Fruit fly (Drosophila melanogaster): ENCODE measurements around the gene CG32121.

DNA sequence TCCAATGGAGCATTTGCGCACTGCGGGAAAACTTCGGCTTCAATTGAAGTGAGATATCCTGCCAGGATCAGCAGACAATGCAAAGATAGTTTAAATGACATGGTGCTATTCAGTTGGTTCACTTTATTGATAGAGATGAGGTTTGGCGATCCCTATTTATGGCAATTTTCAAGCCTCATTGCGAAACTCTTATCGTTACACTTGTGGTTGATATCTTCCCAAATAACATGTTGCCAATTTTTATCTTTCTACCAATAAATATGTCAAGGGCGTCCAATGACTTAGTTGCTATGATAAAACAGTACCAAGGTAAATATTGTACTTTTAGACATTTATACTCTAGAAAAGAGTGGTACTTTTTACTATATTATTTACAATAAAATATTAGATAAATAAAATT is 1.9 kb upstream of the CG32121 start, which contains the start of gene CG33263:
- TF ChIP-seq kay (GFP tag; ENCODE audit: borderline replicate concordance) (no peak), Crg-1 (GFP tag; optimal IDR thresholded peaks at IDR 0.05) (no peak), cnc (optimal IDR thresholded peaks at IDR 0.05) (no peak), CG12768 (GFP tag; optimal IDR thresholded peaks at IDR 0.05) (no peak), bab1 (GFP tag; optimal IDR thresholded peaks at IDR 0.05) (no peak)

Data from whole organism, adult.